Worm (Caenorhabditis elegans) whole organism, late embryonic: Measurements from ENCODE around the gene W09C2.9.
A peak's percentile ranks its signal among the peaks of the same experiment; 100 is the strongest.

ENCODE experiments used
- F13H6.1 ChIP-seq: sonication (generic microtip); optimal IDR thresholded peaks from 2 replicates; lab custom pipeline; 2016; ENCODE audit warnings: missing genetic modification characterization, missing compliant biosample characterization
- T23F11.4 ChIP-seq: fragments of 200-800 bp; sonication (Bioruptor generic); optimal IDR thresholded peaks from 2 replicates; lab custom pipeline; 2018; ENCODE audit warnings: mild to moderate bottlenecking, missing genetic modification characterization, missing compliant biosample characterization
- Y22D7AL.16 ChIP-seq: sonication (generic microtip); optimal IDR thresholded peaks from 2 replicates; lab custom pipeline; 2016; ENCODE audit warnings: missing genetic modification characterization, missing compliant biosample characterization
- ama-1 ChIP-seq: fragments of 150-350 bp; optimal IDR thresholded peaks from 2 replicates; lab custom pipeline; 2014
- ceh-14 ChIP-seq: sonication (generic microtip); optimal IDR thresholded peaks from 2 replicates; lab custom pipeline; 2016; ENCODE audit warnings: missing genotype, missing genetic modification characterization, missing compliant biosample characterization
- ceh-18 ChIP-seq: sonication (generic microtip); optimal IDR thresholded peaks from 2 replicates; lab custom pipeline; 2016; ENCODE audit warnings: missing genetic modification characterization, missing compliant biosample characterization
- ceh-2 ChIP-seq: sonication (generic microtip); optimal IDR thresholded peaks from 2 replicates; lab custom pipeline; 2016; ENCODE audit warnings: missing genotype, missing genetic modification characterization, missing compliant biosample characterization
- ceh-22 ChIP-seq: sonication (generic microtip); optimal IDR thresholded peaks from 2 replicates; lab custom pipeline; 2017; ENCODE audit warnings: missing biosample characterization, missing genetic modification characterization
- ceh-24 ChIP-seq: sonication (generic microtip); optimal IDR thresholded peaks from 2 replicates; lab custom pipeline; 2016; ENCODE audit warnings: mild to moderate bottlenecking, missing genetic modification characterization, missing compliant biosample characterization
- ceh-30 ChIP-seq: fragments of 150-350 bp; optimal IDR thresholded peaks from 2 replicates; lab custom pipeline; 2014; ENCODE audit warnings: missing biosample characterization, missing genetic modification characterization
- ceh-31 ChIP-seq: sonication (generic microtip); optimal IDR thresholded peaks from 2 replicates; lab custom pipeline; 2016; ENCODE audit warnings: missing genetic modification characterization, missing compliant biosample characterization
- ceh-34 ChIP-seq: sonication (generic microtip); optimal IDR thresholded peaks from 2 replicates; lab custom pipeline; 2016; ENCODE audit warnings: mild to moderate bottlenecking, missing genetic modification characterization, missing compliant biosample characterization
- ceh-45 ChIP-seq: fragments of 200-800 bp; sonication (Bioruptor generic); IDR thresholded peaks from 2 replicates; pipeline ENCODE4 v1.3.6; 2022; ENCODE audit warnings: missing genetic modification reagents, missing genetic modification characterization, missing compliant biosample characterization
- dmd-4 ChIP-seq: sonication (generic microtip); optimal IDR thresholded peaks from 2 replicates; lab custom pipeline; 2016; ENCODE audit warnings: borderline replicate concordance, missing genetic modification characterization, missing compliant biosample characterization
- dve-1 ChIP-seq: sonication (generic microtip); optimal IDR thresholded peaks from 2 replicates; lab custom pipeline; 2017; ENCODE audit warnings: antibody characterized with exemption, mild to moderate bottlenecking, missing genetic modification characterization, missing compliant biosample characterization
- elt-2 ChIP-seq: sonication (generic microtip); optimal IDR thresholded peaks from 2 replicates; lab custom pipeline; 2016; ENCODE audit warnings: missing genetic modification reagents, missing genetic modification characterization, missing compliant biosample characterization
- elt-4 ChIP-seq: sonication (generic microtip); optimal IDR thresholded peaks from 2 replicates; lab custom pipeline; 2016; ENCODE audit warnings: missing genetic modification characterization, missing compliant biosample characterization
- ets-4 ChIP-seq: sonication (generic microtip); optimal IDR thresholded peaks from 2 replicates; lab custom pipeline; 2016; ENCODE audit warnings: missing genetic modification characterization, missing compliant biosample characterization
- fax-1 ChIP-seq: sonication (generic microtip); optimal IDR thresholded peaks from 2 replicates; lab custom pipeline; 2016; ENCODE audit warnings: missing genotype, missing genetic modification characterization, missing compliant biosample characterization
- hlh-30 ChIP-seq: sonication (generic microtip); optimal IDR thresholded peaks from 2 replicates; lab custom pipeline; 2017; ENCODE audit warnings: antibody characterized with exemption, missing genetic modification characterization, missing compliant biosample characterization; ENCODE audit not compliant: insufficient read depth
- lim-6 ChIP-seq: sonication (generic microtip); optimal IDR thresholded peaks from 2 replicates; lab custom pipeline; 2016; ENCODE audit warnings: missing genetic modification characterization, missing compliant biosample characterization
- lin-11 ChIP-seq: fragments of 200-800 bp; sonication (Bioruptor generic); optimal IDR thresholded peaks from 2 replicates; lab custom pipeline; 2018; ENCODE audit warnings: mild to moderate bottlenecking, missing genetic modification characterization, missing compliant biosample characterization
- nfya-1 ChIP-seq: sonication (generic microtip); optimal IDR thresholded peaks from 2 replicates; lab custom pipeline; 2017; ENCODE audit warnings: missing genetic modification characterization, mild to moderate bottlenecking, missing compliant biosample characterization, antibody characterized with exemption, moderate library complexity
- pha-2 ChIP-seq: sonication (generic microtip); optimal IDR thresholded peaks from 2 replicates; lab custom pipeline; 2017; ENCODE audit warnings: mild to moderate bottlenecking, missing genetic modification characterization, missing compliant biosample characterization
- pha-4 ChIP-seq: fragments of 150-350 bp; optimal IDR thresholded peaks from 2 replicates; lab custom pipeline; 2018; ENCODE audit warnings: missing biosample characterization, missing genetic modification reagents, missing genetic modification characterization
- pqm-1 ChIP-seq: sonication (generic microtip); optimal IDR thresholded peaks from 2 replicates; lab custom pipeline; 2016; ENCODE audit warnings: missing genetic modification characterization, missing compliant biosample characterization
- sdc-2 ChIP-seq: sonication (generic microtip); optimal IDR thresholded peaks from 2 replicates; lab custom pipeline; 2016; ENCODE audit warnings: missing genotype, missing genetic modification characterization, missing compliant biosample characterization
- sox-4 ChIP-seq: sonication (generic microtip); optimal IDR thresholded peaks from 2 replicates; lab custom pipeline; 2017; ENCODE audit warnings: mild to moderate bottlenecking, missing genetic modification characterization, inconsistent platforms, missing compliant biosample characterization
- tbx-2 ChIP-seq: sonication (generic microtip); optimal IDR thresholded peaks from 2 replicates; lab custom pipeline; 2016; ENCODE audit warnings: missing genetic modification characterization, missing compliant biosample characterization
- ttx-3 ChIP-seq: sonication (generic microtip); optimal IDR thresholded peaks from 2 replicates; lab custom pipeline; 2016; ENCODE audit warnings: missing genetic modification reagents, missing genetic modification characterization, missing compliant biosample characterization

The W09C2.9 gene

DNA sequence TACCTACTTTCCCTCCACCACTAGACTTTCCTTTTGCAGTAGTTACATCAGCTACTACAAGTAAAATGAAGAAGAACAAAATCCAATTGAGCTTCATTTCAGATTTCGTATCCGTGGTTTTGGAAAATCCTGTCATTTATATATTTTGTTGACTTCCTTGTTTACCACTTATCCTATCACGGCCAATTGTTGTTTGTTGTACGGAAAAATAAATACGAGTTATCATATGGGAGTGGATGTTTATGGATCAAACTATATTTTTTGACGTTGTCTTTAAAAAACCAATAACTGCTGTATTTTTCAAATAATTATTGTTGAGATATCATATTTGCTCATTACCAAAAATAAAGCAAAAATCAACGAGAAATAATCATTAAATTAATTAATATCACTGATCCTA, at the start of gene W09C2.9:
Gene W09C2.9, minus strand, starts transcription at position 101 of the 400 bp plus-strand sequence.
- TF ChIP-seq sox-4 (tag; lab: Kevin White, UChicago) = no peak
- no peak for TF ChIP-seq hlh-30 (tag; lab: Kevin White, UChicago)
- no peak for TF ChIP-seq lin-11 (tag; lab: Kevin White, UChicago)
- TF ChIP-seq fax-1 (tag; lab: Kevin White, UChicago) = no peak
- TF ChIP-seq pha-2 (tag; lab: Kevin White, UChicago) = no peak
- no peak for TF ChIP-seq ceh-22
- no peak for TF ChIP-seq tbx-2 (tag; lab: Kevin White, UChicago)
- TF ChIP-seq lim-6 (tag; lab: Kevin White, UChicago) = no peak

DNA sequence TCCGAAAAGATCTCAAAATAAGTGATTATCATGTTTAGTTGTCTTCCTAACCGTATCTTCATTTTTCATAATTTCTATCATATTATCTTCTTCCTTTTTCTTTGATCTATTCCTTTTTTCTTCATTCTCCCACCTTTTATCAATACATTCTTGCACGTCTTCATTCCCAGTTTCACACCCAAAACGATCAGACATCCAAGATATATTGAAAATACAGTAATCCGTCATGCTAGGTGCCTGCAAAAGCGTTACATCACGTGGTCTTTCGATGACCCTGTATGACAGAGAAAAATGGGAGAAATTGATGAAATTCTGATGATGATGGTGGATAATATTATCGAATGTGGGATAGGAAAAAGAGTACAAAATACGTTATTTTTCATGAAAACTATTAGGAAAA, 49.3 kb upstream of the W09C2.9 start:
- peak; percentile 30 for TF ChIP-seq hlh-30 (tag; lab: Kevin White, UChicago)
- no peak for TF ChIP-seq Y22D7AL.16
- no peak for TF ChIP-seq ama-1 (lab: Kevin White, UChicago)
- TF ChIP-seq ceh-31 (tag; lab: Kevin White, UChicago) = no peak
- TF ChIP-seq ceh-14 (tag; lab: Kevin White, UChicago) = no peak
- no peak for TF ChIP-seq pha-4 (tag; lab: Kevin White, UChicago)
- no peak for TF ChIP-seq ceh-2 (tag; lab: Kevin White, UChicago)
- no peak for TF ChIP-seq ceh-45

DNA sequence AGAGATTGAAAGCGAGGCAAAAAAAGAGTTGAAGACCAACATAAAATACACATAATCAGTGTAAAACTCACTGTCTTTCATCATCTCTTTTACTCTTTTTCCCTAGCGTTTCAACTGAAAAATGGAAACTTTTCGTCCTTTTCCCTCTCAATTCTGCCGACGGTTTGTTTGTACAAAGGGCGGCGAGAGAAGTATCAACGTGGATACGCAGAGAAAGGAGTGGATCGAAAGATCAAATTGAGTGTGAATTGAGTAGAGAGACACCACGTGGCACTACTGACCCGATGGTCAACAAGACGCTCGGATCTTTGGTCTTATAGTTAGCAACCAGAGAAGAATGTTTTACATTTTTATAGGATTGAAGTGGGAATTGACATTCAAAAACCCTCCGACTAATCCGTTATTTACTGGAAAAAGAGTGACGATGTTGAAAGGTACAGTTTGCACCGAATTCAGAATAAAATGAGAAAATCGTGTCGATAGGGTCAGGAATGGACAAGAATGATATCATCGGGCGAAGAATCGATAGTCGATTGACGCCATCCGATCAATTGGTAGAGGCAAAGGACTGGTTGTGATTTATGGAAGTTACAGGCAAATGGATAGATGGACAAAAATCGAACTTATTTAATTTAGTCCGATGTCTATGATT, 48.0 kb upstream of the W09C2.9 start:
- TF ChIP-seq ceh-24 (tag; lab: Kevin White, UChicago) (no peak), hlh-30 (tag; lab: Kevin White, UChicago) (peak; percentile 48), ets-4 (tag; lab: Kevin White, UChicago) (no peak), sox-4 (tag; lab: Kevin White, UChicago) (no peak), dmd-4 (tag; lab: Kevin White, UChicago) (no peak), elt-4 (no peak), pha-4 (tag; lab: Kevin White, UChicago) (no peak), ceh-45 (no peak), pqm-1 (tag; lab: Kevin White, UChicago) (peak; percentile 10), sdc-2 (tag; lab: Kevin White, UChicago) (no peak), ceh-18 (tag; lab: Kevin White, UChicago) (peak; percentile 14), ceh-34 (tag; lab: Kevin White, UChicago) (peak; percentile 18), ceh-2 (tag; lab: Kevin White, UChicago) (no peak), F13H6.1 (tag; lab: Kevin White, UChicago) (peak; percentile 30), fax-1 (tag; lab: Kevin White, UChicago) (no peak)

DNA sequence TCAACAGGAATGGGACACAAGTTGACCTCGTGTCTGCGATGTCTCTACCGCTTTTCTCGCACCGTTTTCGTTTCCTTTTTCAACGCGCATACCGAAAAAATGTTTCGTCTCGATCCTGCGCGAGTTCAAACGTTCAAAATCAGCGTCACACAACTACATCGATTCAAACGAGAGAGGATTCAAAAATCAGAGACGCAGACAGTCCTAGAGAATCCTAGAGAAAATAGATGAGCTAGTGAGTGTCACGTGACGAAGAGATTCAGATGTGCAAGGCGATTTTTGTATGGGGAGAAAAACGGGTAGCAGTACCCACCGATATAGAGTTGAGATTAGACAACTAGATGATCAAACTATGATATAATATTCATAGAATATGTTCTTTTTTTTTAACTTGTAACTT, 46.8 kb upstream of the W09C2.9 start:
- TF ChIP-seq hlh-30 (tag; lab: Kevin White, UChicago) (peak; percentile 72), ceh-45 (no peak), dve-1 (tag; lab: Kevin White, UChicago) (no peak)

DNA sequence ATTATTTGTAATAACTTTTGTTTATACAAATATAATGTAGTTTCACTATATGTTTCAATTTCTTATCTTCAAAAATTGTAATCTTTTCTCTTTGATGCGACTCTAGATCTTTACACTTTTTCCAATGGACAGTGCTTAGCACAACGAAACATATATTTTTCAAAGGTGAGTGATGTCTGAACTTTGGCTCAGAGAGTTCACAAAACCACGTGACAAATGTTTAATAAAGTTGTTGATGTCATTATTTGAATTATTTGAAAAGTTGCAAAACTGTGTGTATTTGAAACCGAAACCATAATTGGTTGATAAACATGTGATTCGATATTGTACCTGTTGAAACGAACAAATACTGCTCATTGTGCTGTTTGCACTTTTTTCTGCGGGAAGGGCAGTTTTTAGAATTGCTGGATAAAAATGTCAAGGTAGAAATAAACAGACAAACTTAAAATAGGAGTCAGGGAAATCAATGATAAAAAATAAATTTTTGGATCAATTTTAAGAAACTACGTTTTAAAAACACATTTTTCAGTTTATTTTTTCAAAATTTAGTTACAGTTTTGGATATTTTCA, 45.0 kb upstream of the W09C2.9 start:
- TF ChIP-seq ceh-30 (tag; lab: Kevin White, UChicago) (no peak), T23F11.4 (no peak), hlh-30 (tag; lab: Kevin White, UChicago) (peak; percentile 7), F13H6.1 (tag; lab: Kevin White, UChicago) (no peak)

DNA sequence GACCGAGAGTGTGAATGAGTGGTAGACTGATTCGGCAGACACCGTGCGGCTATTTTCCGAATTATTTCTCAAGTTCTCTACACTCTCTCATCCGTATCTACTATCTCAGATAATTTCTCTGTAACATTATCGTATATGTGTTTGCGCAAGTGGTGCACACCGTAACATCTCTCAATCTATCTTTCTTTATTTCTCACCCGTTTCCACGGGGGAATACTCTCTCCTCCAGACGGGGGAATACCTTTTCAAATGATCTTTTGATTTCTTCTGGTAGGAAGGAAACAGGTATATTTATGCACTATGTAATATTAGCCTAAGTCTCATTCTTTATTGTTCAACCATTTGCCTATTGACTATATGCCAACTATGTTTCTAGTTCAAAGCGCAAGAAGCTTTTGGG, 43.9 kb upstream of the W09C2.9 start:
- TF ChIP-seq elt-2 (tag; lab: Kevin White, UChicago) (peak; percentile 19), ceh-34 (tag; lab: Kevin White, UChicago) (peak; percentile 38), ceh-30 (tag; lab: Kevin White, UChicago) (peak; percentile 8), ttx-3 (no peak), tbx-2 (tag; lab: Kevin White, UChicago) (peak; percentile 45), nfya-1 (peak; percentile 25)
